Worm (Caenorhabditis elegans): ENCODE results near the gene F09B12.3.

DNA sequence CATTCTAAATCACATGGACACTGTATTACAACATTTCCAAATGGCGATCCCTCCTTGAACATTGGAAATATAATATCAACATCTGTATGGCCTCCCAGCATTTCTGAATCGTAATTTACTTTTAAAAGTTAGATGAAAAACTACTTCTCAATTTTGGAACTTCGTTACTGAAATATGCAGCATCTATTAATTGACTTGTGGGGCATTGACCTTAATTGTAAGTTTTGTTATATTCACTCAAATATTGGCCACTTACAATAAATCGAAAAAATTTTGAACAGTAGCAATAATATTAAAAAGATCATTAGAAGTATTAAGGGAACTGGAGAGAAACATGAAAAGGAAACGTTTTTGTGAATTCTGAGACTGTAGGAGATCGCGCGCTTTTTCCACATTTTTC lies 28.5 kb downstream of the F09B12.3 start, which contains the start of gene mam-6:
- TF ChIP-seq nfya-1 (tag; optimal IDR thresholded peaks at IDR 0.05; ENCODE audit: borderline replicate concordance, insufficient read depth) = no peak
- TF ChIP-seq B0261.1 (tag; optimal IDR thresholded peaks at IDR 0.05) = no peak
- TF ChIP-seq ceh-100 (GFP tag; IDR thresholded peaks at IDR 0.05) = no peak
- no peak for TF ChIP-seq egl-18 (GFP tag; IDR thresholded peaks at IDR 0.05)
- TF ChIP-seq snpc-4 (GFP tag; optimal IDR thresholded peaks at IDR 0.05) = no peak
- TF ChIP-seq snpc-4 (tag; optimal IDR thresholded peaks at IDR 0.05) = no peak
- no peak for TF ChIP-seq pha-4 (tag; optimal IDR thresholded peaks at IDR 0.05)
- no peak for TF ChIP-seq C17E4.6 (GFP tag; IDR thresholded peaks at IDR 0.05)
- no peak for TF ChIP-seq nhr-90 (tag; optimal IDR thresholded peaks at IDR 0.05)
